Fruit fly (Drosophila melanogaster): ENCODE data around the gene yellow-f2.

yellow-f2 gene

DNA sequence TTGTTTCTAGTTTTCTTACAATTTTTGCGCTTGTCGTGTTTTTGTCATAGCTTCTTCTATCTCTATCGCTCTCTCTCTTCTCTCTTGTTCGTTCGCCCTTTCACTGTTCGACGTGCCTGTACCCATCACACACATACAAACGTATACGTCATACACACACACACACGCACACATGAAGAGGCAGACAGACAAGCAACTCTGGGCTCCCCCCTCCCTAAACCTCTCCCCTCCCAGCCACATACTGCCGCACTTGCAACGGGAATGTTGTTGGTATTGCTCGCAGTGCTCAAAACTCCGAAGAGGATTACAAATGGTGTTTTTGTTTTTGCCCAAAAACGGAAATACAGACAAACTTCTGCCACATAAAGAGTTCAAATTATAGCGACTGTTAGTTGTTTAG is 18.0 kb upstream of the yellow-f2 start:
- TF ChIP-seq bab1 (GFP tag; optimal IDR thresholded peaks at IDR 0.05), result no peak
- no peak for TF ChIP-seq Crg-1 (GFP tag; optimal IDR thresholded peaks at IDR 0.05)
- no peak for TF ChIP-seq cic (GFP tag; optimal IDR thresholded peaks at IDR 0.05)
- no peak for TF ChIP-seq CG5204 (GFP tag; optimal IDR thresholded peaks at IDR 0.05)
- TF ChIP-seq Hr96 (GFP tag; optimal IDR thresholded peaks at IDR 0.05), result no peak
- TF ChIP-seq toe (GFP tag; optimal IDR thresholded peaks at IDR 0.05), result no peak
- no peak for TF ChIP-seq CG12768 (GFP tag; optimal IDR thresholded peaks at IDR 0.05)
- TF ChIP-seq pad (GFP tag; optimal IDR thresholded peaks at IDR 0.05), result peak; percentile 43

DNA sequence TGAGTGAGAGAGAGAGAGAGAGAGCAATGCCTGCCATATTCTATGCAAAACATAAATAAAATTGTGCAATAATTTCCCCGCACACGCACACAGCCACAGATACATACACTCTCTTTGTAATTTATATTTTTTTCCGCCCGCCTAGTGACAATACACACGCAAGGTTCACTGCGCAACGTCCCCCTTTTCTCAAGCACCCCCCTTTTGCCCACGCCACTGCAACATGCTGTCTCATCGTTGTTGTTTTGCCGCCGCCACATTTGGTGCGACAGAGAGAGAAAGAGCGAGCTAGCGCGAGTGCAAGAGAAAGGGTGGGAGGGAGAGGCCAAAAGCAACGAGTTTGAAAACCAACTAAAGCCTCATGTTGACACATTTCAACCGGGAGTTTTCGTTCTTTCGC is 17.4 kb upstream of the yellow-f2 start:
- TF ChIP-seq CG12768 (GFP tag; optimal IDR thresholded peaks at IDR 0.05) (peak; percentile 80), CG14711 (tag; optimal IDR thresholded peaks at IDR 0.05) (peak; percentile 63), CG7045 (GFP tag; optimal IDR thresholded peaks at IDR 0.05) (peak; percentile 34), CG11617 (GFP tag; optimal IDR thresholded peaks at IDR 0.05) (peak; percentile 65), bab1 (GFP tag; optimal IDR thresholded peaks at IDR 0.05) (peak; percentile 6), Hr96 (GFP tag; optimal IDR thresholded peaks at IDR 0.05) (peak; percentile 72), CG1620 (GFP tag; optimal IDR thresholded peaks at IDR 0.05) (peak; percentile 71), tj (GFP tag; optimal IDR thresholded peaks at IDR 0.05) (peak; percentile 80), CG5204 (GFP tag; optimal IDR thresholded peaks at IDR 0.05) (no peak), toe (GFP tag; optimal IDR thresholded peaks at IDR 0.05) (peak; percentile 37), Clk (GFP tag; optimal IDR thresholded peaks at IDR 0.05) (peak; percentile 30), pad (GFP tag; optimal IDR thresholded peaks at IDR 0.05) (peak; percentile 87), CG7101 (tag; optimal IDR thresholded peaks at IDR 0.05) (peak; percentile 62), CG33017 (tag; optimal IDR thresholded peaks at IDR 0.05) (peak; percentile 42), kay (GFP tag; ENCODE audit: borderline replicate concordance) (no peak), Mnt (GFP tag; optimal IDR thresholded peaks at IDR 0.05) (peak; percentile 84), cic (GFP tag; optimal IDR thresholded peaks at IDR 0.05) (peak; percentile 83), ovo (GFP tag; optimal IDR thresholded peaks at IDR 0.05) (peak; percentile 48), Crg-1 (GFP tag; optimal IDR thresholded peaks at IDR 0.05) (peak; percentile 63), cnc (optimal IDR thresholded peaks at IDR 0.05) (peak; percentile 91 to 95)

DNA sequence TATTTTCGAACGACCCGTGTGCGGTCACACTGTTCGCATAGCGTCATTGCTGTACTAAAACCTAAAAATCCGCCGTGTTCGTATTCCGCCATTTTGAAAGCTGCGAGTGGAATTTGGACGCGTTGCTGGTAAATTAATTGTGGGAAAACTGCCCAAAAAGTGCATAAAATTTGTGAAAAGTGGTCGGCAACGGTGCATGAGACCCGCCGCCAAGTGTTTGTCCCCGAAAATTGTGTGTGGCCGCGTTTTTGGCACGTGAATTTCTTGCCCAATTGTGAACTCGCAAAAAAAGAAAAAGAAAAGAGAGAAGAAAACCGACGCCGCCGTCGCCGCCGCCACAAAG is 16.6 kb upstream of the yellow-f2 start, which contains the start of gene CtBP:
TSS of gene CtBP (plus strand) at position 29 of the 343 bp plus-strand sequence.
- TF ChIP-seq Crg-1 (GFP tag; optimal IDR thresholded peaks at IDR 0.05) (no peak), ovo (GFP tag; optimal IDR thresholded peaks at IDR 0.05) (no peak), cnc (optimal IDR thresholded peaks at IDR 0.05) (no peak), tj (GFP tag; optimal IDR thresholded peaks at IDR 0.05) (no peak), CG33017 (tag; optimal IDR thresholded peaks at IDR 0.05) (no peak), cic (GFP tag; optimal IDR thresholded peaks at IDR 0.05) (no peak)

DNA sequence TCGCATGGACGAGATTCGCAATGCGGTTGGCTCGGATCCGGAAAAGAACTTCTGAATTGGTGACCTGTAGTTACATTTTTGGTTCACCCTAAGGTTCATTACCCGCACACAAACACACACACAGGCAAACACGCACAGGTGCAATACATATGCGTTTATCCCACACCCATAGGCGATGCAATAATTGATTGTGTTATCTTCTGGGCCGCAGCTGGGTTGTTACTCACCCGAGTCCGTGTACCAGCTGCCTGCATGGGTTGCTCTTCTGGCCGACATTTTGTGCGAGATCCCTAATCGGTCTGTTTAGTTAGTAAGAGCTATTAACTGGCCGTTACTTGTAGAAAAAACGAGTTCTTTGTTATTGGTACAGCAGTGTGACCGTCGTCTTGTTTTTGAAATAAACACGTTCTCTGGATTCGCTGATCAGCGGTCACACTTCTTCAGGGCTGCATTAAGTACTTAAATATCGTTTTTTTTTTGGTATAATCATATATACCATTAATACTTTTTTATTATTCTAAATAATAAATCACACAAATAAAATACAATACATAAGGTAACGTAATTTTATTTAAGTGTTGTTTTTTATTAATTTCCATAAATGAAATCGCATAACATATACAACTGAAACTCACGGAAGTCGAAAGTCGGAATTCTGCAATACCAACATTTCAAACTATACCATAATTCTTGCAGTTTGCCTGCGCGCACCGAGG is 16.1 kb upstream of the yellow-f2 start, which contains the start of gene CG8031:
TSS of gene CG8031 (minus strand) at position 406 of the 716 bp plus-strand sequence.
- TF ChIP-seq Mnt (GFP tag; optimal IDR thresholded peaks at IDR 0.05), result peak; percentile 51
- TF ChIP-seq bab1 (GFP tag; optimal IDR thresholded peaks at IDR 0.05), result peak; percentile 21
- peak; percentile 53 for TF ChIP-seq CG7101 (tag; optimal IDR thresholded peaks at IDR 0.05)
- TF ChIP-seq CG33017 (tag; optimal IDR thresholded peaks at IDR 0.05), result no peak

DNA sequence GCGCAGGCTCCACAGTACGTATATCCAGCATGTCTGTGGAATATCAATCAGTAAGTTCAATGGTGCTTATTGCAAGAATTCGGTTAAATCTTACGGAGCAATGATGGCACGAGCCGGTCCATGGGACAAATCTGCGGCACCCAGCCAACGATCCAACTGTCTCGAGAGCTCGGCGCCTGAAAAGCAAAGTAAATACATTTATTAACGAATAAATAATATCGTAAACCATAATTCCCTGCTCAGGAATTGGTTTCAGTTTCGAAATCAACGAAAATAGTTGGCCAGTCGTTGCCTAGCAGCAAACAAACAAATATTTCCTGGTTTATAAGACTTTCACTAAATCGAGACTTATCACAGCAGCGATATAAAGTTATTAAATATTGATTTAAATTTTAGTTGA is 14.6 kb upstream of the yellow-f2 start, which contains the start of gene CG11656:
TSS of gene CG11656 (plus strand) at position 301 of the 400 bp plus-strand sequence.
- TF ChIP-seq Crg-1 (GFP tag; optimal IDR thresholded peaks at IDR 0.05) (no peak), CG14711 (tag; optimal IDR thresholded peaks at IDR 0.05) (no peak), kay (GFP tag; ENCODE audit: borderline replicate concordance) (no peak), CG7101 (tag; optimal IDR thresholded peaks at IDR 0.05) (no peak), cic (GFP tag; optimal IDR thresholded peaks at IDR 0.05) (no peak), CG7045 (GFP tag; optimal IDR thresholded peaks at IDR 0.05) (no peak), pad (GFP tag; optimal IDR thresholded peaks at IDR 0.05) (no peak), bab1 (GFP tag; optimal IDR thresholded peaks at IDR 0.05) (no peak), cnc (optimal IDR thresholded peaks at IDR 0.05) (no peak), CG11617 (GFP tag; optimal IDR thresholded peaks at IDR 0.05) (no peak), CG12768 (GFP tag; optimal IDR thresholded peaks at IDR 0.05) (no peak)

DNA sequence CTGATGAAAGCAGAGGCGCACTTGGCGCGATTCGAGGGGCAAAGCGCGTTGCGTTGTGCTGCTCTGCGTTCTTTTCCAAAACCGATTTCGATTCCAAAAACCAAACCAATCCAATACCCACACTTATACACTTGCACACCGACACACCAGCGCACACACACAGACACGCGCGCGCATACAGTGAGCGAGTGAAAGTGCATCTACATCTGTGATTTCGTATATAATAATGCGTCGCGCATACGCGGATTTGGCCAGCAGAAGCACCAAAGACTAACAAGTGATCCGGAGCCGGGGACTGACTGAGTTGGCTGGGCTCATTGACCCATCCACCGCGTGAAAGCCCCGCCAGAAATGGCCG is 3.3 kb upstream of the yellow-f2 start:
- TF ChIP-seq toe (GFP tag; optimal IDR thresholded peaks at IDR 0.05) (no peak), tj (GFP tag; optimal IDR thresholded peaks at IDR 0.05) (no peak), Crg-1 (GFP tag; optimal IDR thresholded peaks at IDR 0.05) (no peak), CG12768 (GFP tag; optimal IDR thresholded peaks at IDR 0.05) (no peak)

DNA sequence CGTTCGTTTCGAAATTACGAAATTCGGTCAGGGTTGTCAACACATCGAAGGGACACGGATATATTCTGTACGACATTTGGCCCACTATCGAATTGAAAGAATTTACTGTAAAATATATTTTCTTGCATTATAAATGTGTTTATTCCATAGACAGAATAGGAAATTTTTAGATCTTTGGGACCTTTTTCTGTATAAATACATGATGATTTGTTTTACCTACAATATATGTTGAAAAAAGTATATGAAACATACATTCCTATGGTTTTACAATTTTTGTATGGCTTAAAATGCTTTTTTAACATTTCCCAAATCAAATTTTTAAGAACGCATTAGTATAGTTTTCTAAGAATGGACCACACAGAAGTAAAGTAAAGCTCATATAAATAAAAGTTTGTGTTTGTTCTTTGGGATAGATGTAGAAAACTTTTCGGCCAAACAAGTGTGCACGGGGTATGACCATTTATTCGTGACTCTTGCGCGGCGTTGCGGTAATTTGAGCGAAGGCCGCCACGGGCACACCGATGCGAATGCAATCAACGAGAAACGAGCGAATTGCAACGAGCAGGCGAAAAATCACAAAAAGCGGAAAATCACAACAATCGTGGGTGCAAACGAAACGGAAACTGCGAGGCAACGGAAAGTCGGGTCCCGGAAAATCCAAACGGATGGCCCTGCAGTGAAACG is 2.7 kb upstream of the yellow-f2 start, which contains the start of the genes CG17327, CG44194 and CG7518:
TSS of gene CG17327 (minus strand) at position 177 of the 684 bp plus-strand sequence.
TSS of gene CG44194 (minus strand) at position 177 of the 684 bp plus-strand sequence.
TSS of gene CG7518 (plus strand) at position 540 of the 684 bp plus-strand sequence.
- TF ChIP-seq cnc (optimal IDR thresholded peaks at IDR 0.05) (no peak), CG7045 (GFP tag; optimal IDR thresholded peaks at IDR 0.05) (no peak), CG12768 (GFP tag; optimal IDR thresholded peaks at IDR 0.05) (no peak), toe (GFP tag; optimal IDR thresholded peaks at IDR 0.05) (peak; percentile 27), CG11617 (GFP tag; optimal IDR thresholded peaks at IDR 0.05) (peak; percentile 34), ovo (GFP tag; optimal IDR thresholded peaks at IDR 0.05) (no peak), CG33017 (tag; optimal IDR thresholded peaks at IDR 0.05) (no peak), cic (GFP tag; optimal IDR thresholded peaks at IDR 0.05) (peak; percentile 14), Hr96 (GFP tag; optimal IDR thresholded peaks at IDR 0.05) (peak; percentile 52), CG5204 (GFP tag; optimal IDR thresholded peaks at IDR 0.05) (no peak), Mnt (GFP tag; optimal IDR thresholded peaks at IDR 0.05) (peak; percentile 56), CG7101 (tag; optimal IDR thresholded peaks at IDR 0.05) (no peak), tj (GFP tag; optimal IDR thresholded peaks at IDR 0.05) (peak; percentile 17), Crg-1 (GFP tag; optimal IDR thresholded peaks at IDR 0.05) (no peak), pad (GFP tag; optimal IDR thresholded peaks at IDR 0.05) (no peak), Clk (GFP tag; optimal IDR thresholded peaks at IDR 0.05) (no peak), kay (GFP tag; ENCODE audit: borderline replicate concordance) (no peak), CG14711 (tag; optimal IDR thresholded peaks at IDR 0.05) (peak; percentile 84), CG1620 (GFP tag; optimal IDR thresholded peaks at IDR 0.05) (no peak), bab1 (GFP tag; optimal IDR thresholded peaks at IDR 0.05) (peak; percentile 5)
